Fruit fly (Drosophila melanogaster): ENCODE measurements around the gene CG33290.

CG33290 gene

DNA sequence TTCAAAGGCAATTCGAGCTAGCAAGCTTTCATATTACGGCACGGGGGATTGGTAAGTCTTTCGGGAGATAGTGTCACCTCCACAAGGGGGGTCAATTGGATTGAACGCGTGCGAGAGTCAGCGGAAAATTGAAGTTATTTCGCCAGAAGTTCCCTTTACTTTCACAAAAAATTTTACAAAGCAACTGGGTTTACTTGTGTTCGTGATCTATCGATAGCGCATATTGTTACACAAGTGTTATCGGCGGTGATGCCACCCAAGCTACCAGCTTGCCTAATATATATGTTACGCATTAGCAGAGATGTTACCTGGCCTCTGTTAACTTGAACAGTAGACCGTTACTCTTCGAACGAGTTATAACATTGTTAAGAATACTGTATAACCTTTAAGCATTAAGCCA lies 12.6 kb downstream of the CG33290 start, which contains the start of gene Wnk:
Gene Wnk, minus strand, starts transcription at position 177 of the 400 bp plus-strand sequence.
- TF ChIP-seq CG12768 (GFP tag; optimal IDR thresholded peaks at IDR 0.05): no peak
- no peak for TF ChIP-seq ovo (GFP tag; optimal IDR thresholded peaks at IDR 0.05)
- peak; percentile 50 for TF ChIP-seq bab1 (GFP tag; optimal IDR thresholded peaks at IDR 0.05)
- TF ChIP-seq Crg-1 (GFP tag; optimal IDR thresholded peaks at IDR 0.05): no peak
- TF ChIP-seq CG7045 (GFP tag; optimal IDR thresholded peaks at IDR 0.05): no peak
- TF ChIP-seq cic (GFP tag; optimal IDR thresholded peaks at IDR 0.05): no peak
- TF ChIP-seq cnc (optimal IDR thresholded peaks at IDR 0.05): no peak

DNA sequence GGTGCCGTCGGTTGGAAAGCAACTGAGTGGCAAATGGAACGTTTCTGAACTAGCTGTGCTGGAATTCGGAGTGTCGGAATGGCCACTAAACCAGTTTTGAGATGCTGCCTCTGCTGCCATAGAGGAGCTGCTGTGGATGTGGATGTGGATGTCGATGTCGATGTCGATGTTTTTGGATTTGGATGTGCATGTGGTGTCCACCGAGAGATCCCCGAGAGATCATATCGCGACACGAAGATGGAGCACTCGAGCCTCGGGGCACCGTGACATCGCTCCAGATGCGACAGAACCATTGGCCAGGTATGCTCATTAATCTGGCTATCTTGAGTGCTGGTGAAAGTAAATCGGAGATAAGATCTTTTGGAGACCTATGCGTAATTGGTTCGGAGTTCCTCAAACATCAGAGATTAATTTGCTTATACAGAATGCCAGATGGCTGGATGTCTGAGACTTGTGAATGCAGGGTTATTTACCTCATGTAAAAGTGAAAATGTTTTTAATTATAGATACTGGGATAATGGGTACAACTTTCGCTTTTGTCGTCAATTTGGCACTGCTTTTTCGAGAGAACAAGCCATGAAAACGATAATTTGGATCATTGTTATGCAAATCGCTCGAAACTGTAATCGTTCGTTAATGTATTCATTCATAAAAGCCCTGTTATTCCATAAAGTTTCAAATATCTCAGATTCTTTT lies 16.2 kb downstream of the CG33290 start, which contains the start of gene CG7173:
Gene CG7173, minus strand, starts transcription at position 51 of the 696 bp plus-strand sequence.
- TF ChIP-seq Mnt (GFP tag; optimal IDR thresholded peaks at IDR 0.05) (no peak), cnc (optimal IDR thresholded peaks at IDR 0.05) (no peak), kay (GFP tag; ENCODE audit: borderline replicate concordance) (no peak)

DNA sequence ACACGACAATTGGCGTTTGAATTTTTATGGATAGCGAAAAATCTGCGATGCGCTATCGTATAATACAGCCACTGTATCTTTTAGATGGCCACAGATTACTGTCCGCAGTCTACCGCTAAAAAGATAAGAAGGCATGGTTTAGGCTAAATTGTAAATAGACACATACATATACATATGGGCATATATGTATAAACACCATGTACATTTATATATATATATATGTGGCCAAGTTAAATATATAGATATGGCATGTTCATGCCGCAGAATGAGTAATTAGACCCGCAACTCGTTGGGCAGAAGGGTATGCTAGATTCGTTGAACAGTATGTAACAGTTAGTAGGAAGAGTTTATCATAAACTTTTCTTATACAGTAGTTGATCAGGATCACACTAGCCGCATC lies 19.9 kb downstream of the CG33290 start, which contains the start of gene CapaR:
Gene CapaR, minus strand, starts transcription at position 101 of the 400 bp plus-strand sequence.
- TF ChIP-seq CG14711 (tag; optimal IDR thresholded peaks at IDR 0.05): no peak
- no peak for TF ChIP-seq tj (GFP tag; optimal IDR thresholded peaks at IDR 0.05)
- TF ChIP-seq Crg-1 (GFP tag; optimal IDR thresholded peaks at IDR 0.05): no peak
- TF ChIP-seq CG7045 (GFP tag; optimal IDR thresholded peaks at IDR 0.05): no peak
- TF ChIP-seq ovo (GFP tag; optimal IDR thresholded peaks at IDR 0.05): no peak
- TF ChIP-seq CG7101 (tag; optimal IDR thresholded peaks at IDR 0.05): no peak
- TF ChIP-seq kay (GFP tag; ENCODE audit: borderline replicate concordance): no peak
- no peak for TF ChIP-seq cnc (optimal IDR thresholded peaks at IDR 0.05)
- no peak for TF ChIP-seq CG1620 (GFP tag; optimal IDR thresholded peaks at IDR 0.05)
- no peak for TF ChIP-seq CG5204 (GFP tag; optimal IDR thresholded peaks at IDR 0.05)
- TF ChIP-seq cic (GFP tag; optimal IDR thresholded peaks at IDR 0.05): no peak
- no peak for TF ChIP-seq CG11617 (GFP tag; optimal IDR thresholded peaks at IDR 0.05)
- no peak for TF ChIP-seq Clk (GFP tag; optimal IDR thresholded peaks at IDR 0.05)
- no peak for TF ChIP-seq pad (GFP tag; optimal IDR thresholded peaks at IDR 0.05)
- no peak for TF ChIP-seq bab1 (GFP tag; optimal IDR thresholded peaks at IDR 0.05)
- TF ChIP-seq CG12768 (GFP tag; optimal IDR thresholded peaks at IDR 0.05): no peak
- no peak for TF ChIP-seq Mnt (GFP tag; optimal IDR thresholded peaks at IDR 0.05)
- TF ChIP-seq toe (GFP tag; optimal IDR thresholded peaks at IDR 0.05): no peak
- TF ChIP-seq Hr96 (GFP tag; optimal IDR thresholded peaks at IDR 0.05): no peak

DNA sequence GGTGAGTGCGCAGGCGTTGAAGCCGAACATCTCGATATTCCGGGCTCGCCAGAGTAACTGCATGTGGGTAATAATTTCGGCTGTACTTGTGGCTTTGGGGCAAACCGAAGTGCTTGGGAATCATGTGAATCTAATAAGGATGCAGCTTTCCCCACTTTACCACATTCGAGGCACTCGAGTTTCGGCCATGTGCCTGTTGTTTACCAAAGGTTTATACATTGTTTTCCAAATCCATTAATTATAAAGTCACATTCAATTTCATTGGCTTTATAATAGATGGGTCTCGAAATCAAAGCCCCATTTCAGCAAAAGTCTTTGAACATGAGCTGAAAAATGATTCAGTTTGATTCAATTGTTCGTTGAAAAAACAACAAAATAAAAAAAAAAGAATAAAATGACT lies 23.0 kb downstream of the CG33290 start, which contains the start of gene CG7634:
Gene CG7634, plus strand, starts transcription at position 301 of the 400 bp plus-strand sequence.
- no peak for TF ChIP-seq CG7101 (tag; optimal IDR thresholded peaks at IDR 0.05)
- TF ChIP-seq Clk (GFP tag; optimal IDR thresholded peaks at IDR 0.05): no peak
- no peak for TF ChIP-seq kay (GFP tag; ENCODE audit: borderline replicate concordance)
- no peak for TF ChIP-seq CG33017 (tag; optimal IDR thresholded peaks at IDR 0.05)
- TF ChIP-seq CG12768 (GFP tag; optimal IDR thresholded peaks at IDR 0.05): no peak
- TF ChIP-seq CG11617 (GFP tag; optimal IDR thresholded peaks at IDR 0.05): no peak
- TF ChIP-seq CG1620 (GFP tag; optimal IDR thresholded peaks at IDR 0.05): no peak
- no peak for TF ChIP-seq Hr96 (GFP tag; optimal IDR thresholded peaks at IDR 0.05)
- TF ChIP-seq Crg-1 (GFP tag; optimal IDR thresholded peaks at IDR 0.05): no peak
- TF ChIP-seq bab1 (GFP tag; optimal IDR thresholded peaks at IDR 0.05): no peak
- TF ChIP-seq ovo (GFP tag; optimal IDR thresholded peaks at IDR 0.05): no peak

DNA sequence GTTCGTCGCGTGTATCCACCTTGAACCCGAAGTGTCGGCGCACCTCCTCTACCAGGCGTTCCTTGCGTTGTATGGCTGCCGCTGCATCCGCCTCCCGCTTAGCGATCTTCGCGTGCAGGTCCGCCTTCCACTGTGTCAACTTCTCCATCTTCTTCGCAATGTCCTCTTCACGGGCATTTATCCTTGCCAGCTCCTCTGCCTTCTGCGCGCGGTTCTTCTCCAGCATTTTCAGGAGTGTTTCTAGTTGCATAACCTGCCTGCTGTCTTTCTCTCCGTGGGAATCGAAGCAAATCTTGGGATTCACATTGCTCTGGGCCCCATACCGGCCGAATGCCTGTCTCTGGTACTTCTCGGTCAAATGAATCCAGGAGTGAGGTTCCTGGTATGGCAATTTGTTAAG lies 26.1 kb downstream of the CG33290 start:
- no peak for TF ChIP-seq CG7045 (GFP tag; optimal IDR thresholded peaks at IDR 0.05)
- no peak for TF ChIP-seq cic (GFP tag; optimal IDR thresholded peaks at IDR 0.05)
- no peak for TF ChIP-seq CG12768 (GFP tag; optimal IDR thresholded peaks at IDR 0.05)
- TF ChIP-seq pad (GFP tag; optimal IDR thresholded peaks at IDR 0.05): no peak
- no peak for TF ChIP-seq tj (GFP tag; optimal IDR thresholded peaks at IDR 0.05)
- no peak for TF ChIP-seq CG1620 (GFP tag; optimal IDR thresholded peaks at IDR 0.05)
- TF ChIP-seq bab1 (GFP tag; optimal IDR thresholded peaks at IDR 0.05): no peak

DNA sequence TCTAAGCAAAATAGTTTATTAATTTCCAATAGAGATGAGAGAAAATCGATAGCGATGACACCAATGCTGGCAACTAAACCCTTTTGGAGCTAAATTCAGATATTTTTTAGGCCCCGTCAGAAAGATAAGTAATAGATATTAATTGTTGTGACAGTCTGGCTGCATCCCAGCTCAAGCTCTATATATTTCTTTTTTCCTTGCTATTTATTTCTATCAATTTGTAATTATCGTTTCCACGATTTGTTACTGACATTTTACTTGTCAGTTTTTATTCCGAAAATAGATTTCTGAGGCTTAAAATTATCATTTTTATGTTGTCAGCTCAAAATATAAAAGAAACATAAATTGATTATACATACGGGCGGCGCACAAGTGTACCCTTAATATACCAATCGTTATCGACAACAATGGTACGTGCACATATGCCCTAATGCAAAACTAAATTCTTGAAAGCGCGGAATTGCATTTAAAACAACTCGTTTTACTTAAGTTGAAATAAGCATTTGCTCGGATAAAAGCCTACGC lies 26.8 kb downstream of the CG33290 start, which contains the start of the genes CRIF and SMC5:
Gene CRIF, minus strand, starts transcription at position 51 of the 525 bp plus-strand sequence.
Gene SMC5, plus strand, starts transcription at position 329 of the 525 bp plus-strand sequence.
- TF ChIP-seq CG7101 (tag; optimal IDR thresholded peaks at IDR 0.05) (peak; percentile 57), CG33017 (tag; optimal IDR thresholded peaks at IDR 0.05) (no peak), CG7045 (GFP tag; optimal IDR thresholded peaks at IDR 0.05) (peak; percentile 59), Mnt (GFP tag; optimal IDR thresholded peaks at IDR 0.05) (peak; percentile 36), Hr96 (GFP tag; optimal IDR thresholded peaks at IDR 0.05) (peak; percentile 76), tj (GFP tag; optimal IDR thresholded peaks at IDR 0.05) (peak; percentile 51), Clk (GFP tag; optimal IDR thresholded peaks at IDR 0.05) (peak; percentile 43), pad (GFP tag; optimal IDR thresholded peaks at IDR 0.05) (peak; percentile 21), cic (GFP tag; optimal IDR thresholded peaks at IDR 0.05) (no peak), bab1 (GFP tag; optimal IDR thresholded peaks at IDR 0.05) (peak; percentile 69), CG12768 (GFP tag; optimal IDR thresholded peaks at IDR 0.05) (peak; percentile 47), cnc (optimal IDR thresholded peaks at IDR 0.05) (no peak), kay (GFP tag; ENCODE audit: borderline replicate concordance) (no peak), CG1620 (GFP tag; optimal IDR thresholded peaks at IDR 0.05) (peak; percentile 74), CG14711 (tag; optimal IDR thresholded peaks at IDR 0.05) (peak; percentile 23), Crg-1 (GFP tag; optimal IDR thresholded peaks at IDR 0.05) (no peak), CG11617 (GFP tag; optimal IDR thresholded peaks at IDR 0.05) (peak; percentile 62), toe (GFP tag; optimal IDR thresholded peaks at IDR 0.05) (peak; percentile 89), ovo (GFP tag; optimal IDR thresholded peaks at IDR 0.05) (no peak), CG5204 (GFP tag; optimal IDR thresholded peaks at IDR 0.05) (peak; percentile 81)

Measured in whole organism, adult.